Fruit fly (Drosophila melanogaster) whole organism, embryonic: ENCODE results near the gene pkaap.

ENCODE experiments used
- Abd-B ChIP-seq: fragments of 200-800 bp; sonication (Bioruptor generic); optimal IDR thresholded peaks from 2 replicates; lab custom pipeline; 2018; ENCODE audit warnings: missing biosample characterization, mild to moderate bottlenecking, missing genetic modification characterization, moderate library complexity
- Asciz ChIP-seq: fragments of 200-800 bp; sonication (Bioruptor generic); optimal IDR thresholded peaks from 2 replicates; lab custom pipeline; 2017; ENCODE audit warnings: missing biosample characterization, mild to moderate bottlenecking, missing genetic modification characterization, missing genetic modification reagents
- CG10565 ChIP-seq: fragments of 200-800 bp; sonication (Bioruptor generic); optimal IDR thresholded peaks from 3 replicates; lab custom pipeline; 2016; ENCODE audit warnings: missing biosample characterization, mild to moderate bottlenecking, missing genetic modification characterization
- CG10959 ChIP-seq: fragments of 200-800 bp; sonication (Bioruptor generic); IDR thresholded peaks from 2 replicates; pipeline ENCODE4 v1.3.6; 2022; ENCODE audit warnings: missing biosample characterization, missing genetic modification characterization
- CG11247 ChIP-seq: fragments of 200-800 bp; sonication (Bioruptor generic); IDR thresholded peaks from 2 replicates; pipeline ENCODE4 v1.3.6; 2022; ENCODE audit warnings: missing biosample characterization, missing genetic modification characterization
- CG13624 ChIP-seq: fragments of 200-800 bp; sonication (Bioruptor generic); optimal IDR thresholded peaks from 2 replicates; lab custom pipeline; 2016; ENCODE audit warnings: missing biosample characterization, missing genetic modification characterization
- CG13894 ChIP-seq: fragments of 200-800 bp; sonication (Bioruptor generic); optimal IDR thresholded peaks from 3 replicates; lab custom pipeline; 2018; ENCODE audit warnings: missing biosample characterization, mild to moderate bottlenecking, missing genetic modification characterization, moderate library complexity
- CG14965 ChIP-seq: fragments of 200-800 bp; sonication (Bioruptor generic); optimal IDR thresholded peaks from 2 replicates; lab custom pipeline; 2016; ENCODE audit warnings: missing biosample characterization, missing genetic modification characterization, borderline replicate concordance
- CG16779 ChIP-seq: fragments of 200-800 bp; sonication (Bioruptor generic); IDR thresholded peaks from 2 replicates; pipeline ENCODE4 v1.3.6; 2022; ENCODE audit warnings: missing biosample characterization, missing genetic modification characterization
- CG18262 ChIP-seq: fragments of 200-800 bp; optimal IDR thresholded peaks from 3 replicates; lab custom pipeline; 2019; ENCODE audit warnings: missing biosample characterization, mild to moderate bottlenecking, missing genetic modification characterization, moderate library complexity
- CG2120 ChIP-seq: fragments of 200-800 bp; sonication (Bioruptor generic); optimal IDR thresholded peaks from 3 replicates; lab custom pipeline; 2016; ENCODE audit warnings: missing biosample characterization, missing genetic modification characterization
- CG30431 ChIP-seq: fragments of 200-800 bp; sonication (Bioruptor generic); optimal IDR thresholded peaks from 2 replicates; lab custom pipeline; 2017; ENCODE audit warnings: missing biosample characterization, missing genetic modification characterization
- CG31388 ChIP-seq: fragments of 200-800 bp; sonication (Bioruptor generic); optimal IDR thresholded peaks from 2 replicates; lab custom pipeline; 2016; ENCODE audit warnings: missing biosample characterization, missing genetic modification characterization
- CG32767 ChIP-seq: fragments of 200-800 bp; sonication (Bioruptor generic); IDR thresholded peaks from 2 replicates; pipeline ENCODE4 v1.3.6; 2022; ENCODE audit warnings: missing biosample characterization, missing genetic modification characterization
- CG33557 ChIP-seq: fragments of 200-800 bp; sonication (Bioruptor generic); optimal IDR thresholded peaks from 2 replicates; lab custom pipeline; 2019; ENCODE audit warnings: missing biosample characterization, mild to moderate bottlenecking, missing genetic modification characterization, moderate library complexity
- CG6689 ChIP-seq: fragments of 200-800 bp; sonication (Bioruptor generic); IDR thresholded peaks from 2 replicates; pipeline ENCODE4 v1.3.6; 2022; ENCODE audit warnings: missing biosample characterization, missing genetic modification characterization
- CG7963 ChIP-seq: fragments of 200-800 bp; sonication (Bioruptor generic); IDR thresholded peaks from 3 replicates; pipeline ENCODE4 v1.3.6; 2022; ENCODE audit warnings: missing biosample characterization, missing genetic modification characterization; ENCODE audit not compliant: partially characterized antibody
- CG8290 ChIP-seq, 3 experiments: fragments of 200-800 bp; sonication (Bioruptor generic); optimal IDR thresholded peaks; 2 replicates each; lab custom pipeline; 2016 to 2019; ENCODE audit warnings: missing biosample characterization in 3 of 3, missing genetic modification characterization in 3 of 3, mild to moderate bottlenecking in 2 of 3, moderate library complexity in 1 of 3
- CG8924 ChIP-seq: fragments of 200-800 bp; optimal IDR thresholded peaks from 3 replicates; lab custom pipeline; 2019; ENCODE audit warnings: missing biosample characterization, mild to moderate bottlenecking, missing genetic modification characterization, moderate library complexity
- CG9932 ChIP-seq: fragments of 200-800 bp; sonication (Bioruptor generic); IDR thresholded peaks from 2 replicates; pipeline ENCODE4 v1.3.6; 2022; ENCODE audit warnings: missing biosample characterization, missing genetic modification characterization
- Camta ChIP-seq: fragments of 200-800 bp; sonication (Bioruptor generic); optimal IDR thresholded peaks from 2 replicates; lab custom pipeline; 2016; ENCODE audit warnings: missing biosample characterization, missing genetic modification characterization
- Chrac-16 ChIP-seq: fragments of 200-800 bp; sonication (Bioruptor generic); optimal IDR thresholded peaks from 3 replicates; lab custom pipeline; 2016; ENCODE audit warnings: missing biosample characterization, missing genetic modification characterization
- Ets65A ChIP-seq: fragments of 200-800 bp; sonication (Bioruptor generic); peaks from one replicate; lab custom pipeline; 2016; ENCODE audit warnings: missing biosample characterization, missing genetic modification characterization
- GATAe ChIP-seq: fragments of 200-800 bp; sonication (Bioruptor generic); conservative IDR thresholded peaks from 2 replicates; pipeline ENCODE4 v1.3.6; 2022; ENCODE audit warnings: missing biosample characterization, missing genetic modification characterization
- Hr3 ChIP-seq: fragments of 200-800 bp; sonication (Bioruptor generic); optimal IDR thresholded peaks from 3 replicates; lab custom pipeline; 2016; ENCODE audit warnings: missing biosample characterization, missing genetic modification characterization
- Hsf ChIP-seq: fragments of 200-800 bp; sonication (Bioruptor generic); optimal IDR thresholded peaks from 3 replicates; lab custom pipeline; 2016; ENCODE audit warnings: missing biosample characterization, missing genetic modification characterization
- Kr ChIP-seq: fragments of 200-800 bp; sonication (Bioruptor generic); optimal IDR thresholded peaks from 2 replicates; lab custom pipeline; 2017; ENCODE audit warnings: missing biosample characterization, mild to moderate bottlenecking, missing genetic modification characterization
- Lim3 ChIP-seq: fragments of 200-800 bp; sonication (Bioruptor generic); IDR thresholded peaks from 2 replicates; pipeline ENCODE4 v1.3.6; 2022; ENCODE audit warnings: missing biosample characterization, missing genetic modification characterization
- MBD-R2 ChIP-seq: fragments of 200-800 bp; sonication (Bioruptor generic); IDR thresholded peaks from 2 replicates; pipeline ENCODE4 v1.3.6; 2022; ENCODE audit warnings: missing biosample characterization, missing genetic modification characterization
- Nf-YA ChIP-seq: fragments of 200-800 bp; sonication (Bioruptor generic); IDR thresholded peaks from 2 replicates; pipeline ENCODE4 v1.3.6; 2022; ENCODE audit warnings: missing biosample characterization, missing genetic modification characterization
- Poxn ChIP-seq: fragments of 200-800 bp; sonication (Bioruptor generic); IDR thresholded peaks from 2 replicates; pipeline ENCODE4 v1.3.6; 2022; ENCODE audit warnings: missing biosample characterization, missing genetic modification characterization
- Scr ChIP-seq: fragments of 200-800 bp; sonication (Bioruptor generic); IDR thresholded peaks from 2 replicates; pipeline ENCODE4 v1.3.6; 2022; ENCODE audit warnings: missing biosample characterization, missing genetic modification characterization; ENCODE audit not compliant: partially characterized antibody
- Side ChIP-seq: fragments of 200-800 bp; sonication (Bioruptor generic); optimal IDR thresholded peaks from 2 replicates; lab custom pipeline; 2016; ENCODE audit warnings: missing biosample characterization, missing genetic modification characterization
- Sin3A ChIP-seq: fragments of >200 bp; optimal IDR thresholded peaks from 2 replicates; lab custom pipeline; 2018
- Sox100B ChIP-seq: fragments of 200-800 bp; sonication (Bioruptor generic); optimal IDR thresholded peaks from 3 replicates; lab custom pipeline; 2018; ENCODE audit warnings: missing biosample characterization, mild to moderate bottlenecking, missing genetic modification characterization
- Sry-δ ChIP-seq: fragments of 200-800 bp; sonication (Bioruptor generic); optimal IDR thresholded peaks from 2 replicates; lab custom pipeline; 2016; ENCODE audit warnings: missing biosample characterization, missing genetic modification characterization
- YL-1 ChIP-seq: fragments of 200-800 bp; sonication (Bioruptor generic); optimal IDR thresholded peaks from 3 replicates; lab custom pipeline; 2017; ENCODE audit warnings: missing biosample characterization, mild to moderate bottlenecking, missing genetic modification characterization
- danr ChIP-seq: fragments of 200-800 bp; sonication (Bioruptor generic); IDR thresholded peaks from 2 replicates; pipeline ENCODE4 v1.3.6; 2022; ENCODE audit warnings: missing biosample characterization, missing genetic modification characterization
- ems ChIP-seq: fragments of 200-800 bp; sonication (Bioruptor generic); optimal IDR thresholded peaks from 3 replicates; lab custom pipeline; 2016; ENCODE audit warnings: missing biosample characterization, missing genetic modification characterization
- fru ChIP-seq: fragments of >200 bp; optimal IDR thresholded peaks from 2 replicates; lab custom pipeline; 2017
- gcm2 ChIP-seq: fragments of 200-800 bp; sonication (Bioruptor generic); optimal IDR thresholded peaks from 2 replicates; lab custom pipeline; 2016; ENCODE audit warnings: missing biosample characterization, missing genetic modification characterization
- gsb ChIP-seq: fragments of 200-800 bp; sonication (Bioruptor generic); IDR thresholded peaks from 2 replicates; pipeline ENCODE4 v1.3.6; 2022; ENCODE audit warnings: missing biosample characterization, missing genetic modification characterization
- gt ChIP-seq: fragments of 200-800 bp; sonication (Bioruptor generic); IDR thresholded peaks from 2 replicates; pipeline ENCODE4 v1.3.6; 2022; ENCODE audit warnings: missing biosample characterization, missing genetic modification characterization
- hb ChIP-seq: fragments of 200-800 bp; sonication (Bioruptor generic); IDR thresholded peaks from 3 replicates; pipeline ENCODE4 v1.3.6; 2022; ENCODE audit warnings: missing biosample characterization, missing genetic modification characterization; ENCODE audit not compliant: partially characterized antibody
- luna ChIP-seq: fragments of 200-800 bp; sonication (Bioruptor generic); optimal IDR thresholded peaks from 2 replicates; lab custom pipeline; 2016; ENCODE audit warnings: missing biosample characterization, missing genetic modification characterization
- phol ChIP-seq: fragments of 200-800 bp; sonication (Bioruptor generic); optimal IDR thresholded peaks from 3 replicates; lab custom pipeline; 2018; ENCODE audit warnings: missing biosample characterization, mild to moderate bottlenecking, missing genetic modification characterization, moderate library complexity
- row ChIP-seq: fragments of 200-800 bp; sonication (Bioruptor generic); IDR thresholded peaks from 3 replicates; pipeline ENCODE4 v1.3.6; 2022; ENCODE audit warnings: missing biosample characterization, missing genetic modification characterization
- sr ChIP-seq: fragments of 200-800 bp; sonication (Bioruptor generic); IDR thresholded peaks from 3 replicates; pipeline ENCODE4 v1.3.6; 2022; ENCODE audit warnings: missing biosample characterization, missing genetic modification characterization
- tna ChIP-seq: fragments of 200-800 bp; sonication (Bioruptor generic); IDR thresholded peaks from 2 replicates; pipeline ENCODE4 v1.3.6; 2022; ENCODE audit warnings: missing biosample characterization, missing genetic modification characterization; ENCODE audit not compliant: partially characterized antibody
- trem ChIP-seq: fragments of 200-800 bp; optimal IDR thresholded peaks from 3 replicates; lab custom pipeline; 2019; ENCODE audit warnings: missing biosample characterization, mild to moderate bottlenecking, missing genetic modification characterization, moderate library complexity

The pkaap gene

dm6 chr2L:16299466-16300311, 11.6 kb downstream of the pkaap start, which contains the start of the genes heix and CG17328 (continued):
- peak; percentile 89 for TF ChIP-seq CG9932
- TF ChIP-seq Lim3: no peak
- TF ChIP-seq CG31388 (GFP tag; lab: Kevin White, UChicago): peak; percentile 6
- no peak for TF ChIP-seq Asciz
- peak; percentile 32 for TF ChIP-seq CG13894 (tag; lab: Kevin White, UChicago)
- peak; percentile 79 for TF ChIP-seq phol (tag; lab: Kevin White, UChicago)
- TF ChIP-seq CG6689 (GFP tag; lab: Robert Waterston, UW): peak; percentile 65
- TF ChIP-seq tna (GFP tag; lab: Robert Waterston, UW): no peak
- TF ChIP-seq Sin3A (lab: Kevin White, UChicago): peak; percentile 80
- TF ChIP-seq YL-1 (GFP tag; lab: Kevin White, UChicago): peak; percentile 85
- TF ChIP-seq Nf-YA: no peak
- peak; percentile 60 for TF ChIP-seq CG13624 (GFP tag; lab: Kevin White, UChicago)
- no peak for TF ChIP-seq gt (GFP tag; lab: Robert Waterston, UW)
- TF ChIP-seq Hr3 (GFP tag; lab: Kevin White, UChicago): peak; percentile 73
- no peak for TF ChIP-seq fru
- TF ChIP-seq Abd-B (GFP tag; lab: Kevin White, UChicago): no peak
- no peak for TF ChIP-seq CG10959 (GFP tag; lab: Robert Waterston, UW)
- TF ChIP-seq ems: peak; percentile 52
- TF ChIP-seq CG11247 (GFP tag; lab: Robert Waterston, UW): peak; percentile 74
- peak; percentile 89 for TF ChIP-seq row (GFP tag; lab: Robert Waterston, UW)
- peak; percentile 49 for TF ChIP-seq Camta (GFP tag; lab: Kevin White, UChicago)
- no peak for TF ChIP-seq hb (GFP tag; lab: Robert Waterston, UW)
- no peak for TF ChIP-seq gcm2 (GFP tag; lab: Kevin White, UChicago)
- peak; percentile 66 for TF ChIP-seq trem (tag; lab: Kevin White, UChicago)
- peak; percentile 87 for TF ChIP-seq CG2120 (GFP tag; lab: Kevin White, UChicago)
- no peak for TF ChIP-seq sr (GFP tag; lab: Robert Waterston, UW)
- TF ChIP-seq GATAe: no peak
- TF ChIP-seq Ets65A (GFP tag; lab: Kevin White, UChicago): no peak
- TF ChIP-seq Hsf: peak; percentile 76
- TF ChIP-seq danr (GFP tag; lab: Robert Waterston, UW): 0 out of 2 replicates have a peak, but pooled peaks have one; percentile 18
- TF ChIP-seq Kr (GFP tag; lab: Kevin White, UChicago): no peak
- TF ChIP-seq Scr: no peak
- TF ChIP-seq CG7963 (GFP tag; lab: Robert Waterston, UW): no peak
- peak; percentile 70 for TF ChIP-seq CG18262 (tag; lab: Kevin White, UChicago)
- TF ChIP-seq CG32767 (GFP tag; lab: Robert Waterston, UW): no peak; the same call in 1 of the 2 replicates
- TF ChIP-seq CG30431: peak; percentile 19
- no peak for TF ChIP-seq gsb
- peak; percentile 39 for TF ChIP-seq Sry-δ (GFP tag; lab: Kevin White, UChicago)
- TF ChIP-seq CG33557: peak; percentile 36
- no peak for TF ChIP-seq CG16779 (GFP tag; lab: Robert Waterston, UW)
- TF ChIP-seq Chrac-16: peak; percentile 81
- TF ChIP-seq CG8290 (GFP tag; optimal IDR thresholded peaks at IDR 0.05; lab: Kevin White, UChicago): peak; percentile 36
- peak in 1 of 2 experiments; percentile 2 for TF ChIP-seq CG8290 (tag; optimal IDR thresholded peaks at IDR 0.05; lab: Kevin White, UChicago)
- TF ChIP-seq Side: peak; percentile 32
- peak; percentile 82 for TF ChIP-seq CG8924 (tag; lab: Kevin White, UChicago)
- peak; percentile 75; the same call in 1 of the 2 replicates for TF ChIP-seq MBD-R2 (GFP tag; lab: Robert Waterston, UW)
- no peak for TF ChIP-seq CG14965 (GFP tag; lab: Kevin White, UChicago)
- no peak for TF ChIP-seq CG10565 (GFP tag; lab: Kevin White, UChicago)
- peak; percentile 70 for TF ChIP-seq luna (GFP tag; lab: Kevin White, UChicago)
- TF ChIP-seq Poxn (GFP tag; lab: Robert Waterston, UW): peak; percentile 39; the same call in 1 of the 2 replicates
- peak; percentile 70 for TF ChIP-seq Sox100B (GFP tag; lab: Kevin White, UChicago)
